Fruit fly (Drosophila melanogaster) whole organism, embryonic: ENCODE measurements around the gene dls.

Experiments used
- CG10979 ChIP-seq: fragments of 200-800 bp; sonication (Bioruptor generic); optimal IDR thresholded peaks from 2 replicates; lab custom pipeline; 2018; ENCODE audit warnings: missing biosample characterization, mild to moderate bottlenecking, missing genetic modification characterization, moderate library complexity
- CG12219 ChIP-seq: fragments of 200-800 bp; sonication (Bioruptor generic); optimal IDR thresholded peaks from 3 replicates; lab custom pipeline; 2018; ENCODE audit warnings: missing biosample characterization, mild to moderate bottlenecking, missing genetic modification characterization
- CG15514 ChIP-seq: fragments of 200-800 bp; sonication (Bioruptor generic); optimal IDR thresholded peaks from 3 replicates; lab custom pipeline; 2017; ENCODE audit warnings: missing biosample characterization, missing genetic modification characterization, mild to moderate bottlenecking, moderate library complexity, missing genetic modification reagents
- CG1602 ChIP-seq: fragments of 200-800 bp; sonication (Bioruptor generic); optimal IDR thresholded peaks from 3 replicates; lab custom pipeline; 2016; ENCODE audit warnings: missing biosample characterization, missing genetic modification characterization
- CG1603 ChIP-seq: fragments of 200-800 bp; sonication (Bioruptor generic); optimal IDR thresholded peaks from 2 replicates; lab custom pipeline; 2019; ENCODE audit warnings: missing biosample characterization, mild to moderate bottlenecking, missing genetic modification characterization, moderate library complexity
- CG18619 ChIP-seq: fragments of 200-800 bp; sonication (Bioruptor generic); optimal IDR thresholded peaks from 3 replicates; lab custom pipeline; 2017; ENCODE audit warnings: missing biosample characterization, mild to moderate bottlenecking, missing genetic modification characterization
- CG18764 ChIP-seq: fragments of 200-800 bp; sonication (Bioruptor generic); optimal IDR thresholded peaks from 3 replicates; lab custom pipeline; 2016; ENCODE audit warnings: missing biosample characterization, missing genetic modification characterization
- CG2129 ChIP-seq: fragments of 200-800 bp; sonication (Bioruptor generic); IDR thresholded peaks from 2 replicates; pipeline ENCODE4 v1.3.6; 2022; ENCODE audit warnings: missing biosample characterization, missing genetic modification characterization; ENCODE audit not compliant: partially characterized antibody
- CG2199 ChIP-seq: fragments of 200-800 bp; sonication (Bioruptor generic); IDR thresholded peaks from 3 replicates; pipeline ENCODE4 v1.3.6; 2022; ENCODE audit warnings: missing biosample characterization, missing genetic modification characterization
- CG2202 ChIP-seq: fragments of 200-800 bp; sonication (Bioruptor generic); optimal IDR thresholded peaks from 2 replicates; lab custom pipeline; 2018; ENCODE audit warnings: missing biosample characterization, mild to moderate bottlenecking, missing genetic modification characterization
- CG3065 ChIP-seq: fragments of 200-800 bp; sonication (Bioruptor generic); optimal IDR thresholded peaks from 2 replicates; lab custom pipeline; 2016; ENCODE audit warnings: missing biosample characterization, missing genetic modification characterization
- CG31365 ChIP-seq: fragments of 200-800 bp; sonication (Bioruptor generic); optimal IDR thresholded peaks from 2 replicates; lab custom pipeline; 2018; ENCODE audit warnings: missing biosample characterization, mild to moderate bottlenecking, missing genetic modification characterization
- CG43689 ChIP-seq: fragments of 200-800 bp; sonication (Bioruptor generic); IDR thresholded peaks from 2 replicates; pipeline ENCODE4 v1.3.6; 2022; ENCODE audit warnings: missing biosample characterization, missing genetic modification characterization
- CTCF ChIP-seq: fragments of 200-800 bp; sonication (Bioruptor generic); optimal IDR thresholded peaks from 2 replicates; lab custom pipeline; 2017; ENCODE audit warnings: missing biosample characterization, mild to moderate bottlenecking, missing genetic modification characterization, moderate library complexity
- D19B ChIP-seq: fragments of 200-800 bp; sonication (Bioruptor generic); optimal IDR thresholded peaks from 2 replicates; lab custom pipeline; 2017; ENCODE audit warnings: missing biosample characterization, mild to moderate bottlenecking, missing genetic modification characterization
- Dbx ChIP-seq: fragments of 200-800 bp; sonication (Bioruptor generic); IDR thresholded peaks from 3 replicates; pipeline ENCODE4 v1.3.6; 2022; ENCODE audit warnings: missing biosample characterization, missing genetic modification characterization
- Dek ChIP-seq: fragments of 200-800 bp; sonication (Bioruptor generic); optimal IDR thresholded peaks from 3 replicates; lab custom pipeline; 2019; ENCODE audit warnings: missing biosample characterization, mild to moderate bottlenecking, missing genetic modification characterization, moderate library complexity
- Dip2 ChIP-seq: fragments of 200-800 bp; sonication (Bioruptor generic); IDR thresholded peaks from 2 replicates; pipeline ENCODE4 v1.3.6; 2022; ENCODE audit warnings: missing biosample characterization, missing genetic modification characterization
- Dll ChIP-seq: fragments of 200-800 bp; sonication (Bioruptor generic); IDR thresholded peaks from 4 replicates; pipeline ENCODE4 v1.3.6; 2022; ENCODE audit warnings: missing biosample characterization, missing genetic modification characterization; ENCODE audit not compliant: partially characterized antibody
- Elba2 ChIP-seq: fragments of 200-800 bp; sonication (Bioruptor generic); optimal IDR thresholded peaks from 3 replicates; lab custom pipeline; 2016; ENCODE audit warnings: missing biosample characterization, missing genetic modification characterization
- Fer1 ChIP-seq: fragments of 200-800 bp; sonication (Bioruptor generic); optimal IDR thresholded peaks from 2 replicates; lab custom pipeline; 2017; ENCODE audit warnings: missing biosample characterization, mild to moderate bottlenecking, missing genetic modification characterization
- H15 ChIP-seq: fragments of 200-800 bp; sonication (Bioruptor generic); IDR thresholded peaks from 3 replicates; pipeline ENCODE4 v1.3.6; 2022; ENCODE audit warnings: missing biosample characterization, missing genetic modification characterization
- Hr51 ChIP-seq, 2 experiments: fragments of 200-800 bp; sonication (Bioruptor generic); optimal IDR thresholded peaks; 2 replicates in 1 of 2; 3 replicates in 1 of 2; lab custom pipeline; 2016 to 2018; ENCODE audit warnings: missing biosample characterization in 2 of 2, missing genetic modification characterization in 2 of 2, mild to moderate bottlenecking in 1 of 2, moderate library complexity in 1 of 2
- Six4 ChIP-seq: fragments of 200-800 bp; sonication (Bioruptor generic); optimal IDR thresholded peaks from 2 replicates; lab custom pipeline; 2016; ENCODE audit warnings: missing biosample characterization, missing genetic modification characterization
- Stat92E ChIP-seq, 3 experiments: fragments of >200 bp in 2 of 3; fragments of 200-800 bp in 1 of 3; sonication (Bioruptor generic) in 1 of 3; optimal IDR thresholded peaks; 2 replicates each; lab custom pipeline; 2017 to 2019; ENCODE audit warnings: missing biosample characterization in 3 of 3, missing genetic modification characterization in 3 of 3, mild to moderate bottlenecking in 1 of 3, moderate library complexity in 1 of 3
- Trl ChIP-seq, 3 experiments: fragments of >200 bp in 2 of 3; fragments of 200-800 bp in 1 of 3; sonication (Bioruptor generic) in 1 of 3; optimal IDR thresholded peaks; 2 replicates in 1 of 3; 3 replicates in 2 of 3; lab custom pipeline; 2016 to 2017; ENCODE audit warnings: missing biosample characterization in 1 of 3, missing genetic modification characterization in 1 of 3
- abd-A ChIP-seq: fragments of 200-800 bp; sonication (Bioruptor generic); optimal IDR thresholded peaks from 3 replicates; lab custom pipeline; 2019; ENCODE audit warnings: missing biosample characterization, mild to moderate bottlenecking, missing genetic modification characterization, moderate library complexity
- ac ChIP-seq: fragments of 200-800 bp; sonication (Bioruptor generic); optimal IDR thresholded peaks from 3 replicates; lab custom pipeline; 2017; ENCODE audit warnings: missing biosample characterization, mild to moderate bottlenecking, missing genetic modification characterization
- ase ChIP-seq: fragments of 200-800 bp; sonication (Bioruptor generic); IDR thresholded peaks from 3 replicates; pipeline ENCODE4 v1.3.6; 2022; ENCODE audit warnings: missing biosample characterization, missing genetic modification characterization
- ash1 ChIP-seq: fragments of 200-800 bp; sonication (Bioruptor generic); optimal IDR thresholded peaks from 2 replicates; lab custom pipeline; 2018; ENCODE audit warnings: missing biosample characterization, mild to moderate bottlenecking, missing genetic modification characterization
- bbx ChIP-seq: fragments of 200-800 bp; sonication (Bioruptor generic); IDR thresholded peaks from 2 replicates; pipeline ENCODE4 v1.3.6; 2022; ENCODE audit warnings: missing biosample characterization, missing genetic modification characterization; ENCODE audit not compliant: partially characterized antibody
- bowl ChIP-seq: fragments of 200-800 bp; sonication (Bioruptor generic); IDR thresholded peaks from 2 replicates; pipeline ENCODE4 v1.3.6; 2022; ENCODE audit warnings: missing biosample characterization, missing genetic modification characterization
- crc ChIP-seq: fragments of 200-800 bp; sonication (Bioruptor generic); optimal IDR thresholded peaks from 2 replicates; lab custom pipeline; 2016; ENCODE audit warnings: missing biosample characterization, missing genetic modification characterization
- hth ChIP-seq: fragments of >200 bp; optimal IDR thresholded peaks from 2 replicates; lab custom pipeline; 2017; ENCODE audit warnings: inconsistent platforms
- jing ChIP-seq: fragments of 200-800 bp; sonication (Bioruptor generic); optimal IDR thresholded peaks from 2 replicates; lab custom pipeline; 2018; ENCODE audit warnings: missing biosample characterization, mild to moderate bottlenecking, missing genetic modification characterization
- kni ChIP-seq: fragments of 200-800 bp; sonication (Bioruptor generic); optimal IDR thresholded peaks from 3 replicates; lab custom pipeline; 2017; ENCODE audit warnings: mild to moderate bottlenecking, missing biosample characterization, missing genetic modification reagents, missing genetic modification characterization
- lola ChIP-seq, 3 experiments: fragments of >200 bp in 2 of 3; fragments of 200-800 bp in 1 of 3; sonication (Bioruptor generic) in 1 of 3; optimal IDR thresholded peaks; 2 replicates each; lab custom pipeline; 2017 to 2019; ENCODE audit warnings: missing biosample characterization in 3 of 3, missing genetic modification characterization in 3 of 3, mild to moderate bottlenecking in 1 of 3, moderate library complexity in 1 of 3
- mam ChIP-seq: fragments of 200-800 bp; sonication (Bioruptor generic); optimal IDR thresholded peaks from 3 replicates; lab custom pipeline; 2016; ENCODE audit warnings: missing biosample characterization, missing genetic modification characterization
- mld ChIP-seq: fragments of 200-800 bp; sonication (Bioruptor generic); IDR thresholded peaks from 3 replicates; pipeline ENCODE4 v1.3.6; 2022; ENCODE audit warnings: missing biosample characterization, missing genetic modification characterization; ENCODE audit not compliant: partially characterized antibody
- run ChIP-seq: fragments of 200-800 bp; sonication (Bioruptor generic); optimal IDR thresholded peaks from 3 replicates; lab custom pipeline; 2018; ENCODE audit warnings: missing biosample characterization, mild to moderate bottlenecking, missing genetic modification characterization
- seq ChIP-seq: fragments of 200-800 bp; sonication (Bioruptor generic); IDR thresholded peaks from 2 replicates; pipeline ENCODE4 v1.3.6; 2022; ENCODE audit warnings: missing biosample characterization, missing genetic modification characterization
- shn ChIP-seq: fragments of 200-800 bp; sonication (Bioruptor generic); optimal IDR thresholded peaks from 3 replicates; lab custom pipeline; 2016; ENCODE audit warnings: missing biosample characterization, missing genetic modification characterization
- sr ChIP-seq: fragments of 200-800 bp; sonication (Bioruptor generic); IDR thresholded peaks from 3 replicates; pipeline ENCODE4 v1.3.6; 2022; ENCODE audit warnings: missing biosample characterization, missing genetic modification characterization
- tin ChIP-seq: fragments of 200-800 bp; sonication (Bioruptor generic); optimal IDR thresholded peaks from 3 replicates; lab custom pipeline; 2016; ENCODE audit warnings: missing biosample characterization, missing genetic modification characterization
- trh ChIP-seq: fragments of 200-800 bp; sonication (Bioruptor generic); optimal IDR thresholded peaks from 2 replicates; lab custom pipeline; 2016; ENCODE audit warnings: missing biosample characterization, missing genetic modification characterization
- ttk ChIP-seq: fragments of 200-800 bp; sonication (Bioruptor generic); IDR thresholded peaks from 2 replicates; pipeline ENCODE4 v2.1.2; 2022; ENCODE audit warnings: missing biosample characterization, missing genetic modification characterization
- vvl ChIP-seq: fragments of 200-800 bp; sonication (Bioruptor generic); IDR thresholded peaks from 2 replicates; pipeline ENCODE4 v1.3.6; 2022; ENCODE audit warnings: missing biosample characterization, missing genetic modification characterization
- zen2 ChIP-seq: fragments of 200-800 bp; sonication (Bioruptor generic); IDR thresholded peaks from 3 replicates; pipeline ENCODE4 v1.3.6; 2022; ENCODE audit warnings: missing biosample characterization, missing genetic modification characterization; ENCODE audit not compliant: partially characterized antibody

dls gene

dm6 chr3L:16157251-16158190, 43.6 kb upstream of the dls start (continued):
- TF ChIP-seq jing: no peak
- TF ChIP-seq Stat92E (GFP tag; optimal IDR thresholded peaks at IDR 0.05; lab: Kevin White, UChicago): no peak
- peak; percentile 16 for TF ChIP-seq CG3065 (GFP tag; lab: Kevin White, UChicago)
- TF ChIP-seq CG2202 (tag; lab: Kevin White, UChicago): no peak
- TF ChIP-seq CG31365 (tag; lab: Kevin White, UChicago): no peak
- peak; percentile 34 for TF ChIP-seq CG1603 (tag; lab: Kevin White, UChicago)
- peak; percentile 51 for TF ChIP-seq mam (GFP tag; lab: Kevin White, UChicago)
- no peak for TF ChIP-seq Dll (GFP tag; lab: Robert Waterston, UW)
- no peak for TF ChIP-seq bbx (GFP tag; lab: Robert Waterston, UW)
- no peak for TF ChIP-seq abd-A (tag; lab: Kevin White, UChicago)
- peak; percentile 68 for TF ChIP-seq CG10979 (tag; lab: Kevin White, UChicago)
- TF ChIP-seq Dip2 (GFP tag; lab: Robert Waterston, UW): no peak
- TF ChIP-seq Six4 (GFP tag; lab: Kevin White, UChicago): peak; percentile 20
- no peak for TF ChIP-seq kni (GFP tag; lab: Kevin White, UChicago)
- peak; percentile 31 for TF ChIP-seq CG18764 (GFP tag; lab: Kevin White, UChicago)
- TF ChIP-seq CG18619 (GFP tag; lab: Kevin White, UChicago): peak; percentile 5
- peak; percentile 53 for TF ChIP-seq run (tag; lab: Kevin White, UChicago)
- TF ChIP-seq sr: no peak
- TF ChIP-seq CG2129 (GFP tag; lab: Robert Waterston, UW): no peak
- TF ChIP-seq Trl (optimal IDR thresholded peaks at IDR 0.05; lab: Kevin White, UChicago): no peak
- TF ChIP-seq Trl (GFP tag; optimal IDR thresholded peaks at IDR 0.05; lab: Kevin White, UChicago): peak; percentile 39
- TF ChIP-seq tin: peak; percentile 20
- peak; percentile 35 to 68 for TF ChIP-seq Hr51 (GFP tag; optimal IDR thresholded peaks at IDR 0.05; lab: Kevin White, UChicago)
- peak; percentile 14 for TF ChIP-seq CG15514 (GFP tag; lab: Kevin White, UChicago)
- no peak for TF ChIP-seq ac (GFP tag; lab: Kevin White, UChicago)
- no peak for TF ChIP-seq CTCF (GFP tag; lab: Kevin White, UChicago)
- peak; percentile 44 for TF ChIP-seq Dek
- peak; percentile 30; the same call in 1 of the 2 replicates for TF ChIP-seq ttk (GFP tag; lab: Robert Waterston, UW)
- no peak for TF ChIP-seq hth (lab: Kevin White, UChicago)
- TF ChIP-seq seq: 0 out of 2 replicates have a peak, but pooled peaks have one; percentile 31
- TF ChIP-seq Fer1: peak; percentile 59
- peak; percentile 7 for TF ChIP-seq CG12219 (GFP tag; lab: Kevin White, UChicago)
- TF ChIP-seq Dbx (GFP tag; lab: Robert Waterston, UW): 0 out of 3 replicates have a peak, but pooled peaks have one; percentile 22
- no peak for TF ChIP-seq mld (GFP tag; lab: Robert Waterston, UW)
- TF ChIP-seq CG2199 (GFP tag; lab: Robert Waterston, UW): no peak
- TF ChIP-seq ase (GFP tag; lab: Robert Waterston, UW): no peak
- no peak for TF ChIP-seq bowl (GFP tag; lab: Robert Waterston, UW)
- peak; percentile 32; the same call in 1 of the 2 replicates for TF ChIP-seq vvl (GFP tag; lab: Robert Waterston, UW)
- TF ChIP-seq trh: no peak
- peak in 1 of 3 experiments; percentile 37 for TF ChIP-seq lola (GFP tag; optimal IDR thresholded peaks at IDR 0.05; lab: Kevin White, UChicago)
- peak; percentile 3 for TF ChIP-seq D19B
- TF ChIP-seq zen2 (GFP tag; lab: Robert Waterston, UW): no peak
- peak; percentile 2 for TF ChIP-seq crc (GFP tag; lab: Kevin White, UChicago)
- no peak for TF ChIP-seq CG43689 (GFP tag; lab: Robert Waterston, UW)
- TF ChIP-seq H15 (GFP tag; lab: Robert Waterston, UW): no peak
- no peak for TF ChIP-seq ash1
- peak; percentile 29 for TF ChIP-seq shn
- TF ChIP-seq Elba2 (GFP tag; lab: Kevin White, UChicago): no peak
- peak; percentile 45 for TF ChIP-seq CG1602
